Fruit fly (Drosophila melanogaster): Measurements from ENCODE around the gene CG7031.

DNA sequence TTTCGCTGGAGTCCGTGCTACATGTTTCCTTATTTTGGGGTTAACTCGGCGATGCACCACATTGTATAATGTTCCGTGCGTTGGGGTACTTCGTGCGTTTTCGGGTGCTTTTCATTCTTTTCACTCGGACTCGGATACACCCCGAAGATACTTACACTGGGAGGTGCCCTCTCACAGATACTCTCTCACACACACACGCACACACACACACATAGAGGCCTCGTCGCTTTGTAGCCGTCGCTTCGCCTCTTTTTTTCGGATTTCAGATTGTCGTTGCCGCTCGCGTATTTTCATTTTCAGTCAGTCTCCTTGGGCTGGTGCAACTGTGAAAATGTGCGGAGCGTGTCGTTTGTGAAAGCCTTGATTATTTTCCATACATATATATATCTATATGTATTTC lies 22.7 kb upstream of the CG7031 start:
- no peak for TF ChIP-seq usp (GFP tag; optimal IDR thresholded peaks at IDR 0.05)
- TF ChIP-seq pan (optimal IDR thresholded peaks at IDR 0.05) = no peak
- TF ChIP-seq psq (optimal IDR thresholded peaks at IDR 0.05) = no peak
- no peak for TF ChIP-seq EcR (GFP tag; optimal IDR thresholded peaks at IDR 0.05)
- no peak for TF ChIP-seq CG8478 (optimal IDR thresholded peaks at IDR 0.05)
